Worm (Caenorhabditis elegans): ENCODE measurements around the gene Y41C4A.7.

Y41C4A.7 gene

DNA sequence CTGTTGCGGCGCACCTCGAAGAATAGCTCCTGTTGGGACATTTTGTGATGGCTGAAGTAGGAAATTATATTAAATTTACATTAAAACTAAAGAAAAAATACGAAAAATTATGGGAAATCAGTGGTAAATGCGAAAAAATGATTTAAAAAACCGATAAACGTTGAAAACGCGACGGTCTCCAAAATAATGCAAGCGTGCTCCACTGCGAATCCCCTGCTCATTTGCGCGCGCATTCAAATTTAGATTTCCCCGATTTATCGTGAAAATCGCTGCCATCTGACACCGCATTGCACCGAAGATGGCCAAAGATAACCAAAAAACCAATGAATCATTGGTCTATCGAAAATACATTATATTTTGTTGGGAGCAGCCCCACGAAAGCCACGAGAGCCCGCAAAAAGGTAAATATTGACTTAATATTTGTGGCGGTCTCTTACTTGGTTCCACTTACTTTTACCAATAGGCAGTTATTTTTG, 20.8 kb downstream of the Y41C4A.7 start, which contains the start of the genes elb-1 and Y41C4A.11 (continued):
- TF ChIP-seq hpl-2 (GFP tag; optimal IDR thresholded peaks at IDR 0.05) (no peak), sup-37 (GFP tag; optimal IDR thresholded peaks at IDR 0.05) (no peak), mep-1 (tag; optimal IDR thresholded peaks at IDR 0.05) (peak; percentile 62), nhr-85 (tag) (peak; percentile 83), swsn-7 (tag; optimal IDR thresholded peaks at IDR 0.05) (peak; percentile 73), mef-2 (tag; optimal IDR thresholded peaks at IDR 0.05) (no peak), elt-3 (tag; optimal IDR thresholded peaks at IDR 0.05) (peak in 2 of 6 experiments; percentile 8 to 30), lir-3 (tag; optimal IDR thresholded peaks at IDR 0.05; ENCODE audit: poor library complexity) (no peak), irx-1 (tag; optimal IDR thresholded peaks at IDR 0.05) (peak; percentile 76), ets-5 (GFP tag; IDR thresholded peaks at IDR 0.05) (no peak), zag-1 (tag; optimal IDR thresholded peaks at IDR 0.05) (no peak), nhr-19 (GFP tag; conservative IDR thresholded peaks at IDR 0.05) (peak; percentile 76), elt-2 (tag; optimal IDR thresholded peaks at IDR 0.05) (peak; percentile 8), alr-1 (tag; optimal IDR thresholded peaks at IDR 0.05; ENCODE audit: borderline replicate concordance) (no peak), nhr-76 (tag; optimal IDR thresholded peaks at IDR 0.05) (no peak), ceh-82 (tag; optimal IDR thresholded peaks at IDR 0.05) (peak; percentile 27 to 86 (median 59)), rnt-1 (tag; optimal IDR thresholded peaks at IDR 0.05) (no peak), zip-4 (GFP tag; optimal IDR thresholded peaks at IDR 0.05) (no peak), hlh-4 (tag; optimal IDR thresholded peaks at IDR 0.05) (no peak), ztf-4 (tag; optimal IDR thresholded peaks at IDR 0.05) (no peak), fkh-4 (tag; optimal IDR thresholded peaks at IDR 0.05; ENCODE audit: borderline replicate concordance) (no peak), unc-62 (GFP tag; optimal IDR thresholded peaks at IDR 0.05) (no peak), nhr-71 (tag; optimal IDR thresholded peaks at IDR 0.05) (peak; percentile 86), egl-27 (tag; optimal IDR thresholded peaks at IDR 0.05) (no peak), ztf-11 (tag; optimal IDR thresholded peaks at IDR 0.05) (peak in 1 of 2 experiments; percentile 19), pag-3 (tag; optimal IDR thresholded peaks at IDR 0.05; ENCODE audit: borderline replicate concordance, insufficient read depth) (no peak), dpl-1 (GFP tag; optimal IDR thresholded peaks at IDR 0.05) (peak; percentile 98 to 99 (median 99)), snu-23 (GFP tag; optimal IDR thresholded peaks at IDR 0.05) (peak; percentile 77), Y116A8C.19 (tag; optimal IDR thresholded peaks at IDR 0.05; ENCODE audit: borderline replicate concordance) (no peak), sox-4 (tag; optimal IDR thresholded peaks at IDR 0.05) (no peak), pqm-1 (tag; optimal IDR thresholded peaks at IDR 0.05) (no peak), C04F5.9 (tag; optimal IDR thresholded peaks at IDR 0.05) (peak; percentile 3), skn-1 (tag; optimal IDR thresholded peaks at IDR 0.05) (peak; percentile 80), ama-1 (optimal IDR thresholded peaks at IDR 0.05) (no peak), pax-3 (tag; optimal IDR thresholded peaks at IDR 0.05) (peak; percentile 68), fkh-10 (GFP tag; optimal IDR thresholded peaks at IDR 0.05) (no peak), ceh-63 (GFP tag; optimal IDR thresholded peaks at IDR 0.05) (no peak)

DNA sequence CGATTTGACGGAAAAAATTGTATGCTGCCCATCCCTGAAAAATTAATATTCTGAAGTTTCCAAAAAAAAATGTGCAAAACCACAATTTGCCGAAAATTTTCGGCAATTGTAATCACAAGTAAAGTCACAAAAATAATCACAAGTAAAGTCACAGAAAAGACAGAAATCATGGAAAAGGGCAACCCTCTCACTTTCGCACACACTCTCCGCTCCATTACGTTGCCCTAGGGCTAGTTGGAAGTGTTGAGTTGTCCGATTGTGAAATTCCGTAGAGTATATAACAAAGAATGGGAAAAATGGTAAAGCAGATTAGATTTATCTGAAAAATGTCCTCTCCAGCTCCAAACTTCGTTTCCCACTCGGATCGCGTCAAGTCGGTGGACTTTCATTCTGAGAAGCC, 22.7 kb downstream of the Y41C4A.7 start, which contains the start of gene Y41C4A.32:
Gene Y41C4A.32, plus strand, starts transcription at position 302 of the 400 bp plus-strand sequence.
- no peak for TF ChIP-seq fkh-4 (tag; optimal IDR thresholded peaks at IDR 0.05; ENCODE audit: borderline replicate concordance)
- TF ChIP-seq elt-2 (tag; optimal IDR thresholded peaks at IDR 0.05): no peak
- TF ChIP-seq grh-1 (GFP tag; IDR thresholded peaks at IDR 0.05): no peak
- TF ChIP-seq vab-15 (tag; optimal IDR thresholded peaks at IDR 0.05): no peak
- no peak for TF ChIP-seq nhr-90 (tag; optimal IDR thresholded peaks at IDR 0.05; ENCODE audit: poor library complexity)
- TF ChIP-seq xbp-1 (tag; optimal IDR thresholded peaks at IDR 0.05): no peak
- TF ChIP-seq skn-1 (tag; optimal IDR thresholded peaks at IDR 0.05): peak; percentile 33
- TF ChIP-seq hlh-4 (tag; optimal IDR thresholded peaks at IDR 0.05): no peak
- TF ChIP-seq efl-1 (optimal IDR thresholded peaks at IDR 0.05): no peak
- TF ChIP-seq efl-1 (GFP tag; optimal IDR thresholded peaks at IDR 0.05 in 1 of 2): peak; percentile 20 to 91
- no peak for TF ChIP-seq pag-3 (tag; optimal IDR thresholded peaks at IDR 0.05; ENCODE audit: borderline replicate concordance, insufficient read depth)
- TF ChIP-seq fkh-8 (tag; optimal IDR thresholded peaks at IDR 0.05): no peak
- no peak for TF ChIP-seq nhr-76 (tag; optimal IDR thresholded peaks at IDR 0.05)
